Fruit fly (Drosophila melanogaster) whole organism, prepupa: ENCODE results near the gene CG17134.

Experiments used
- CG10669 ChIP-seq: fragments of 200-800 bp; sonication (Bioruptor generic); optimal IDR thresholded peaks from 3 replicates; lab custom pipeline; 2018; ENCODE audit warnings: missing biosample characterization, mild to moderate bottlenecking, missing genetic modification characterization, moderate library complexity
- CG31627 ChIP-seq: fragments of 200-800 bp; sonication (Bioruptor generic); optimal IDR thresholded peaks from 3 replicates; lab custom pipeline; 2016; ENCODE audit warnings: missing biosample characterization, missing genetic modification characterization
- CG6163 ChIP-seq: fragments of 200-800 bp; sonication (Bioruptor generic); IDR thresholded peaks from 3 replicates; pipeline ENCODE4 v1.3.6; 2022; ENCODE audit warnings: missing biosample characterization, missing genetic modification characterization
- CG8319 ChIP-seq: fragments of 200-800 bp; sonication (Bioruptor generic); optimal IDR thresholded peaks from 3 replicates; lab custom pipeline; 2016; ENCODE audit warnings: missing biosample characterization, missing genetic modification characterization
- CG9139 ChIP-seq: fragments of 200-800 bp; sonication (Bioruptor generic); optimal IDR thresholded peaks from 3 replicates; lab custom pipeline; 2017; ENCODE audit warnings: missing biosample characterization, mild to moderate bottlenecking, missing genetic modification characterization
- Gug ChIP-seq: fragments of 200-800 bp; sonication (Bioruptor generic); IDR thresholded peaks from 2 replicates; pipeline ENCODE4 v1.3.6; 2022; ENCODE audit warnings: missing biosample characterization, missing genetic modification characterization
- Sox102F ChIP-seq: fragments of 200-800 bp; sonication (Bioruptor generic); optimal IDR thresholded peaks from 2 replicates; lab custom pipeline; 2016; ENCODE audit warnings: missing biosample characterization, mild to moderate bottlenecking, missing genetic modification characterization
- Sox15 ChIP-seq: fragments of 200-800 bp; sonication (Bioruptor generic); optimal IDR thresholded peaks from 3 replicates; lab custom pipeline; 2016; ENCODE audit warnings: missing biosample characterization, missing genetic modification characterization
- dsx ChIP-seq: fragments of 200-800 bp; optimal IDR thresholded peaks from 3 replicates; lab custom pipeline; 2019; ENCODE audit warnings: missing biosample characterization, mild to moderate bottlenecking, missing genetic modification characterization, moderate library complexity; ENCODE audit not compliant: poor library complexity, severe bottlenecking
- eg ChIP-seq: fragments of 200-800 bp; sonication (Bioruptor generic); IDR thresholded peaks from 3 replicates; pipeline ENCODE4 v1.3.6; 2022; ENCODE audit warnings: missing biosample characterization, missing genetic modification characterization
- fkh ChIP-seq: fragments of 200-800 bp; sonication (Bioruptor generic); optimal IDR thresholded peaks from 3 replicates; lab custom pipeline; 2017; ENCODE audit warnings: missing biosample characterization, mild to moderate bottlenecking, missing genetic modification characterization, moderate library complexity
- svp ChIP-seq: fragments of 200-800 bp; sonication (Bioruptor generic); peaks from one replicate; lab custom pipeline; 2016; ENCODE audit warnings: missing biosample characterization, missing genetic modification characterization
- vri ChIP-seq: fragments of 200-800 bp; sonication (Bioruptor generic); optimal IDR thresholded peaks from 3 replicates; lab custom pipeline; 2016; ENCODE audit warnings: missing biosample characterization, mild to moderate bottlenecking, missing genetic modification characterization

DNA sequence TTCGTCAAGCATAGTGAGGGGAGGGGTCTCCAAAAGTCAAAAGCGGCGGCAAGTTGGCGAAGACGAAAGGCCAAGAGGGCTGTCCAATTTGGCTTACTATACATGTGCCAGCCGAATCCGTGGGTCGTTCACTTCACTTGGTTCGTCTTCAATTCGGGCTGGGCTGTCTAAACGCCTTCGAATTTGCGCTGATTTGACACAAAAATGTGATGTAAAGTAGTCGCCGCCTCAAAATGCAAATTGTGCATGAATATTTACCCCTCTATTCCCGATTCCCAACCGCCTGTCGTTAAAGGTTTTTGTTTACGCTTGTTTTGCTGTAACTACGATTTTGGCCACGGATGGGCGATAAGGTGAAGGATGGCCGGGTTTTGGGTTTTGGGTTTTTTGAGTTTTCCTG lies 24.8 kb upstream of the CG17134 start:
- TF ChIP-seq CG31627 (no peak), Sox15 (GFP tag; lab: Kevin White, UChicago) (no peak), CG10669 (GFP tag; lab: Kevin White, UChicago) (no peak), svp (no peak), dsx (GFP tag; lab: Kevin White, UChicago) (no peak), Gug (GFP tag; lab: Robert Waterston, UW) (no peak), eg (GFP tag; lab: Robert Waterston, UW) (no peak), fkh (GFP tag; lab: Kevin White, UChicago) (no peak), Sox102F (no peak), CG8319 (GFP tag; lab: Kevin White, UChicago) (no peak), vri (GFP tag; lab: Kevin White, UChicago) (no peak), CG9139 (GFP tag; lab: Kevin White, UChicago) (no peak), CG6163 (GFP tag; lab: Robert Waterston, UW) (no peak)
